Fruit fly (Drosophila melanogaster): ENCODE measurements around the gene tara.

tara gene

DNA sequence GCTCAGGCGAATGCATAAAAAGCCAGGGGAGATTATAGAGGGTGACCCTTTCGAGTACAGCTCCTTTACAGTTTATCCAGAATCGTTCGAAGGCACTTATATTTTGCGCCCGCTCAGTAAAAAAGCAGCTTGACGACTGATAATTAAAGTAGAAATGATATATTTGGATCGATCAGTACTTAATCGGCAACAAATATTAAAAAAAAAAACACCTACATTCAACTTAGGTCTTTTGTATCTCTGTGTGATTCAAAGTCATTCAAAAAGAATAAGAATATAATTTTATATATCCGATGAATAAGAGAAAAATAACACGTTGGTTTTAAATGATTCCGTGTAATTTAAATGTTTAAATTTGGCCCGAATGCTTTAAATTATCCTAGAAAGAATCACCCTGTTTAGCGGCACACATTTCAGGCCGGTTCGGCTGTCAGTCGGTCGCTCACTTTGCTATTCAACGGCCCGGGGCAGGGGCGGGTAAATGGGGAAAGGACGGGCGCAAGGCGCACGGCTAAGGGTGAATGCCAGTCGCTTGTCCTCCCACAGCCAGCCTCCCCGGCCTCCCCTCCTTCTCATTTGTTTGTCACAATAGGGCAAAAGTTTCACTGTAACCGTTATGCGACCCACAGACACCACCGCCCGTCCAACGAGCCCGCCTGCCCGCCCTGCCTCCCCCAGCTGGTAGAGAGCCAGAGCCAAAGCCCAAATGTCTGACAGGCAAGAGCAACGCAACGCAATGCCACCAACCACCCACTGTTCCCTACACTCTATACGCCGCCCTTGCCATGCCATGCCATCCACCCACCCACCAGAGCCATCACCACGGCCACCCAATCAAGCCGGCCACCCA lies 12.4 kb upstream of the tara start (continued):
- TF ChIP-seq chinmo (GFP tag; IDR thresholded peaks at IDR 0.05; ENCODE audit: partially characterized antibody): peak; percentile 75; the same call in 1 of the 4 replicates
- TF ChIP-seq h (optimal IDR thresholded peaks at IDR 0.05): no peak
- TF ChIP-seq seq (GFP tag; IDR thresholded peaks at IDR 0.05): peak; percentile 19; the same call in 1 of the 2 replicates
- TF ChIP-seq CG15479 (GFP tag; optimal IDR thresholded peaks at IDR 0.05): no peak
- peak; percentile 70 for TF ChIP-seq Hmr (GFP tag; optimal IDR thresholded peaks at IDR 0.05)
- TF ChIP-seq phol (tag; optimal IDR thresholded peaks at IDR 0.05): peak; percentile 59
- peak; percentile 40 for TF ChIP-seq D19B (GFP tag; optimal IDR thresholded peaks at IDR 0.05)
- peak in 1 of 2 experiments; percentile 24 for TF ChIP-seq chif (GFP tag; optimal IDR thresholded peaks at IDR 0.05)
- no peak for TF ChIP-seq tap (tag; optimal IDR thresholded peaks at IDR 0.05)
- peak in 1 of 2 experiments; percentile 50 for TF ChIP-seq Hr51 (GFP tag; optimal IDR thresholded peaks at IDR 0.05)
- no peak for TF ChIP-seq CG12155 (GFP tag; optimal IDR thresholded peaks at IDR 0.05)
- TF ChIP-seq Hand (GFP tag; optimal IDR thresholded peaks at IDR 0.05): peak; percentile 59
- TF ChIP-seq CG31441 (GFP tag; IDR thresholded peaks at IDR 0.05): peak; percentile 73
- TF ChIP-seq ab (GFP tag; optimal IDR thresholded peaks at IDR 0.05): no peak
- 0 out of 2 replicates have a peak, but pooled peaks have one; percentile 11 for TF ChIP-seq ato (GFP tag; IDR thresholded peaks at IDR 0.05; ENCODE audit: partially characterized antibody)
- TF ChIP-seq CG5180 (GFP tag; optimal IDR thresholded peaks at IDR 0.05): peak; percentile 16
- TF ChIP-seq Sox102F (GFP tag; optimal IDR thresholded peaks at IDR 0.05): peak; percentile 36
- peak; percentile 84 for TF ChIP-seq Sox100B (GFP tag; optimal IDR thresholded peaks at IDR 0.05)
- peak; percentile 26 for TF ChIP-seq CG9817 (tag; optimal IDR thresholded peaks at IDR 0.05)
- TF ChIP-seq CG12659 (GFP tag; optimal IDR thresholded peaks at IDR 0.05): peak; percentile 19
- peak; percentile 41; the same call in 1 of the 2 replicates for TF ChIP-seq wor (GFP tag; IDR thresholded peaks at IDR 0.05)
- peak; percentile 46 for TF ChIP-seq caup (GFP tag; optimal IDR thresholded peaks at IDR 0.05; ENCODE audit: severe bottlenecking)
- peak; percentile 72 for TF ChIP-seq CG17361 (GFP tag; IDR thresholded peaks at IDR 0.05)
- TF ChIP-seq CG6765 (GFP tag; optimal IDR thresholded peaks at IDR 0.05): peak; percentile 37
- TF ChIP-seq sc (optimal IDR thresholded peaks at IDR 0.05): no peak
- no peak for TF ChIP-seq sc (GFP tag; optimal IDR thresholded peaks at IDR 0.05)
- peak; percentile 37 for TF ChIP-seq CG12391 (tag; optimal IDR thresholded peaks at IDR 0.05)
- no peak for TF ChIP-seq sens-2 (GFP tag; IDR thresholded peaks at IDR 0.05)
- TF ChIP-seq vvl (GFP tag; IDR thresholded peaks at IDR 0.05): no peak
- peak; percentile 53 for TF ChIP-seq Blimp-1 (GFP tag; optimal IDR thresholded peaks at IDR 0.05)
- TF ChIP-seq abd-A (tag; optimal IDR thresholded peaks at IDR 0.05): peak; percentile 91

DNA sequence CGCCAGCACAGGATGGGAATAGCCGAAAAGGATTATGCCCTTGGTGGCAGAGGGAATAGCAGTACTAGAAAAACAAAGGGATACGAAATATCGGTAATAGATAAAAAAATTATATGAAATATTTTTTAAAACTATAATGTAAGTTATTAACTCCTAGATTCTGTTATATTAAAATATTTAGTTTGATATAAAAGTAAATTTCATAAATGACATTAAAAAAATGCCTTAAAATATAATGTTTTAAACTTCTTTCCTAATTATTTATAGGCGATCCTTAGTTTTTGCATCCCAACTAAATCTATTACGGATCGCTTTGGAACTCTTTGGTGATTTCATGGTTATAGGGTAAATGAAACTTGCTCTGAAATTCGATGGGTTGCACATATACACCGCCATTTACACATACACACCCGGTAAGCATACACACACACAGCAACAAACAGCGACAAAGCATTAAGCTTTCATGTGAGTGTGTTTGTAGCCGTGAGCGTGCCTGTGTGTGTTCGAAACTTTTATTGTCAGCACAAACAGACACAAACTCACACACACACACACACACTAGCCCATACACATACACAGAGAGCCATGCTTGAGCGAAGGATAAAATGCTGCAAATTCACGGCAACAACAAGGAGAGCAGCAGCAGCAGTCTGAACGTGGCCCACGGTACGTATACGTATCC lies 11.5 kb upstream of the tara start:
- TF ChIP-seq CG31441 (GFP tag; IDR thresholded peaks at IDR 0.05) (peak; percentile 52; the same call in 1 of the 2 replicates), CG9797 (GFP tag; optimal IDR thresholded peaks at IDR 0.05) (no peak), onecut (GFP tag; IDR thresholded peaks at IDR 0.05) (no peak), ssp (GFP tag; IDR thresholded peaks at IDR 0.05) (no peak), Dip3 (GFP tag; optimal IDR thresholded peaks at IDR 0.05) (no peak), slbo (GFP tag; IDR thresholded peaks at IDR 0.05) (peak; percentile 31; the same call in 1 of the 2 replicates), D19B (GFP tag; optimal IDR thresholded peaks at IDR 0.05) (peak; percentile 31), corto (GFP tag; optimal IDR thresholded peaks at IDR 0.05) (no peak), Nf-YC (tag; optimal IDR thresholded peaks at IDR 0.05) (peak; percentile 32), CG18599 (GFP tag; optimal IDR thresholded peaks at IDR 0.05) (peak; percentile 53), fd102C (GFP tag; optimal IDR thresholded peaks at IDR 0.05) (no peak), NfI (GFP tag; optimal IDR thresholded peaks at IDR 0.05) (no peak), CG9437 (GFP tag; optimal IDR thresholded peaks at IDR 0.05) (peak; percentile 33), CG17385 (GFP tag; optimal IDR thresholded peaks at IDR 0.05) (peak; percentile 31), CG18262 (tag; optimal IDR thresholded peaks at IDR 0.05) (peak; percentile 54), cg (GFP tag; optimal IDR thresholded peaks at IDR 0.05) (peak; percentile 75), CG9727 (GFP tag; optimal IDR thresholded peaks at IDR 0.05) (peak; percentile 24)
